Fruit fly (Drosophila melanogaster): ENCODE results near the gene CG18170.

DNA sequence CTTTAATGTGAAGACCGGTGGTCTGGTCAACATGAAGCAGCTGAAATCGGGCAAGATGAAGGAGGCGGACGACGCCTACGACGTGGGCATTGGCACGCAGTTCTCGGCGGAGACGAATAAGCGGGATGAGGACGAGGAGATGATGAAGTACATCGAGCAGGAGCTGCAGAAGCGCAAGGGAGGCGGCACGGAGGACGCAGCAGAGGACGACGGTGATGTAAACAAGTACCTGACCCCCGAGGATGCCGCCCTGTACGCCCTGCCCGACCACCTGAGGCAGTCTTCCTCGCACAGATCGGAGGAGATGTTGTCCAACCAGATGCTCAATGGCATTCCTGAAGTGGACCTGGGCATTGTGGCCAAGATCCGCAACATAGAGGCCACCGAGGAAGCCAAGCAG, 62.8 kb downstream of the CG18170 start:
- no peak for TF ChIP-seq CG8301 (tag; optimal IDR thresholded peaks at IDR 0.05)
- TF ChIP-seq fd96Ca (GFP tag; IDR thresholded peaks at IDR 0.05) = no peak
- no peak for TF ChIP-seq Pif1B (GFP tag; optimal IDR thresholded peaks at IDR 0.05)
- TF ChIP-seq CG12605 (GFP tag; IDR thresholded peaks at IDR 0.05) = no peak
- no peak for TF ChIP-seq rn (GFP tag; IDR thresholded peaks at IDR 0.05)
- no peak for TF ChIP-seq CG32121 (GFP tag; IDR thresholded peaks at IDR 0.05)
- TF ChIP-seq CG8159 (tag; optimal IDR thresholded peaks at IDR 0.05) = no peak
- TF ChIP-seq CG17806 (tag; optimal IDR thresholded peaks at IDR 0.05) = no peak
- no peak for TF ChIP-seq CG9948 (tag; optimal IDR thresholded peaks at IDR 0.05)
- TF ChIP-seq CG15710 (tag; optimal IDR thresholded peaks at IDR 0.05) = no peak
- no peak for TF ChIP-seq CG14655 (GFP tag; optimal IDR thresholded peaks at IDR 0.05)
- TF ChIP-seq Pif1A (GFP tag; optimal IDR thresholded peaks at IDR 0.05) = no peak
